Worm (Caenorhabditis elegans) whole organism, L2 larva: ENCODE measurements around the gene nhr-182.

Experiments
- ZK546.5 ChIP-seq: sonication (generic microtip); optimal IDR thresholded peaks from 2 replicates; lab custom pipeline; 2017; ENCODE audit warnings: missing biosample characterization, missing genetic modification characterization
- alr-1 ChIP-seq: fragments of 150-350 bp; optimal IDR thresholded peaks from 2 replicates; lab custom pipeline; 2014; ENCODE audit warnings: missing biosample characterization, missing genetic modification characterization
- dmd-4 ChIP-seq: sonication (generic microtip); optimal IDR thresholded peaks from 2 replicates; lab custom pipeline; 2017; ENCODE audit warnings: missing biosample characterization, missing genetic modification characterization
- elt-3 ChIP-seq: sonication (generic microtip); optimal IDR thresholded peaks from 2 replicates; lab custom pipeline; 2017; ENCODE audit warnings: missing biosample characterization, missing genetic modification characterization
- lin-11 ChIP-seq: fragments of 150-350 bp; sonication (generic microtip); optimal IDR thresholded peaks from 2 replicates; lab custom pipeline; 2014; ENCODE audit warnings: missing biosample characterization, missing genetic modification characterization, inconsistent platforms, mixed read lengths
- lin-13 ChIP-seq: fragments of 150-350 bp; optimal IDR thresholded peaks from 2 replicates; lab custom pipeline; 2014; ENCODE audit warnings: missing biosample characterization, missing genetic modification reagents, missing genetic modification characterization
- mdl-1 ChIP-seq, 2 experiments: fragments of 150-350 bp in 1 of 2; sonication (generic microtip) in 1 of 2; optimal IDR thresholded peaks; 2 replicates each; lab custom pipeline; 2017; ENCODE audit warnings: missing biosample characterization in 2 of 2, missing genetic modification characterization in 2 of 2
- nhr-23 ChIP-seq: fragments of 150-350 bp; optimal IDR thresholded peaks from 2 replicates; lab custom pipeline; 2014; ENCODE audit warnings: missing biosample characterization, missing genetic modification reagents, missing genetic modification characterization
- nhr-237 ChIP-seq: fragments of 150-350 bp; optimal IDR thresholded peaks from 2 replicates; lab custom pipeline; 2014; ENCODE audit warnings: missing biosample characterization, missing genetic modification characterization
- peb-1 ChIP-seq: fragments of 150-350 bp; optimal IDR thresholded peaks from 2 replicates; lab custom pipeline; 2014; ENCODE audit warnings: missing biosample characterization, missing genetic modification characterization
- sma-9 ChIP-seq, 2 experiments: fragments of 150-350 bp in 1 of 2; sonication (generic microtip) in 1 of 2; optimal IDR thresholded peaks; 2 replicates each; lab custom pipeline; 2014 to 2016; ENCODE audit warnings: missing genetic modification characterization in 2 of 2, mild to moderate bottlenecking in 1 of 2, missing biosample characterization in 1 of 2, missing compliant biosample characterization in 1 of 2, missing genetic modification reagents in 1 of 2, moderate library complexity in 1 of 2

Gene nhr-182

ce11 chrV:2207527-2207926 is 52.2 kb downstream of the nhr-182 start:
- TF ChIP-seq ZK546.5 (tag; lab: Kevin White, UChicago) (no peak), nhr-23 (no peak), dmd-4 (no peak), sma-9 (GFP tag; optimal IDR thresholded peaks at IDR 0.05; lab: Kevin White, UChicago) (no peak), sma-9 (tag; optimal IDR thresholded peaks at IDR 0.05; lab: Kevin White, UChicago) (no peak), peb-1 (tag; lab: Kevin White, UChicago) (no peak), lin-13 (GFP tag; lab: Kevin White, UChicago) (no peak), mdl-1 (tag; optimal IDR thresholded peaks at IDR 0.05; lab: Kevin White, UChicago) (no peak), lin-11 (tag; lab: Kevin White, UChicago) (no peak), nhr-237 (tag; lab: Kevin White, UChicago) (no peak), elt-3 (tag; lab: Kevin White, UChicago) (no peak), alr-1 (tag; lab: Kevin White, UChicago) (no peak)
